Fruit fly (Drosophila melanogaster) whole organism, adult: Measurements from ENCODE around the gene shakB.

Experiments
- CG11617 ChIP-seq: fragments of 200-800 bp; sonication (Bioruptor generic); optimal IDR thresholded peaks from 2 replicates; lab custom pipeline; 2017; ENCODE audit warnings: mild to moderate bottlenecking, missing biosample characterization, missing genetic modification reagents, missing genetic modification characterization
- CG12768 ChIP-seq: fragments of 200-800 bp; sonication (Bioruptor generic); optimal IDR thresholded peaks from 2 replicates; lab custom pipeline; 2017; ENCODE audit warnings: missing biosample characterization, missing genetic modification characterization, mild to moderate bottlenecking, moderate library complexity, missing genetic modification reagents
- CG7101 ChIP-seq: fragments of 200-800 bp; sonication (Bioruptor generic); optimal IDR thresholded peaks from 2 replicates; lab custom pipeline; 2018; ENCODE audit warnings: missing biosample characterization, mild to moderate bottlenecking, missing genetic modification characterization, moderate library complexity
- Clk ChIP-seq: fragments of 200-800 bp; sonication (Bioruptor generic); optimal IDR thresholded peaks from 2 replicates; lab custom pipeline; 2017; ENCODE audit warnings: missing biosample characterization, missing genetic modification characterization
- Crg-1 ChIP-seq: fragments of 200-800 bp; sonication (Bioruptor generic); optimal IDR thresholded peaks from 2 replicates; lab custom pipeline; 2016; ENCODE audit warnings: missing biosample characterization, missing genetic modification characterization
- kay ChIP-seq: fragments of 200-800 bp; sonication (Bioruptor generic); peaks from one replicate; lab custom pipeline; 2016; ENCODE audit warnings: missing biosample characterization, missing genetic modification characterization, borderline replicate concordance
- pad ChIP-seq: fragments of 200-800 bp; sonication (Bioruptor generic); optimal IDR thresholded peaks from 3 replicates; lab custom pipeline; 2017; ENCODE audit warnings: missing biosample characterization, missing genetic modification characterization, mild to moderate bottlenecking, moderate library complexity, missing genetic modification reagents

- no peak for TF ChIP-seq Clk
- no peak for TF ChIP-seq Crg-1 (GFP tag; lab: Kevin White, UChicago)
- no peak for TF ChIP-seq CG11617 (GFP tag; lab: Kevin White, UChicago)
- no peak for TF ChIP-seq CG7101
- no peak for TF ChIP-seq CG12768 (GFP tag; lab: Kevin White, UChicago)
- TF ChIP-seq pad (GFP tag; lab: Kevin White, UChicago), result no peak
- no peak for TF ChIP-seq kay (GFP tag; lab: Kevin White, UChicago)
Measured at dm6 chrX:20826147-20826546, 100.7 kb downstream of the shakB start.
